Fruit fly (Drosophila melanogaster) whole organism, pupa: ENCODE data around the gene CG7432.

Source experiments
- CG10348 ChIP-seq: fragments of 200-800 bp; sonication (Bioruptor generic); IDR thresholded peaks from 2 replicates; pipeline ENCODE4 v1.3.6; 2022; ENCODE audit warnings: missing biosample characterization, missing genetic modification characterization
- CG12605 ChIP-seq: fragments of 200-800 bp; sonication (Bioruptor generic); IDR thresholded peaks from 2 replicates; pipeline ENCODE4 v1.3.6; 2022; ENCODE audit warnings: missing biosample characterization, missing genetic modification characterization
- CG13204 ChIP-seq: fragments of 200-800 bp; sonication (Bioruptor generic); optimal IDR thresholded peaks from 2 replicates; lab custom pipeline; 2018; ENCODE audit warnings: missing biosample characterization, mild to moderate bottlenecking, missing genetic modification characterization, moderate library complexity
- CG14655 ChIP-seq: fragments of 200-800 bp; sonication (Bioruptor generic); optimal IDR thresholded peaks from 3 replicates; lab custom pipeline; 2017; ENCODE audit warnings: mild to moderate bottlenecking, missing biosample characterization, missing genetic modification reagents, missing genetic modification characterization
- CG15710 ChIP-seq: fragments of 200-800 bp; sonication (Bioruptor generic); optimal IDR thresholded peaks from 2 replicates; lab custom pipeline; 2018; ENCODE audit warnings: missing biosample characterization, mild to moderate bottlenecking, missing genetic modification characterization, moderate library complexity
- CG17806 ChIP-seq: fragments of 200-800 bp; sonication (Bioruptor generic); optimal IDR thresholded peaks from 2 replicates; lab custom pipeline; 2018; ENCODE audit warnings: missing biosample characterization, mild to moderate bottlenecking, missing genetic modification characterization, moderate library complexity
- CG32121 ChIP-seq: fragments of 200-800 bp; sonication (Bioruptor generic); IDR thresholded peaks from 2 replicates; pipeline ENCODE4 v1.3.6; 2022; ENCODE audit warnings: missing biosample characterization, missing genetic modification characterization
- CG34367 ChIP-seq: fragments of 200-800 bp; sonication (Bioruptor generic); optimal IDR thresholded peaks from 2 replicates; lab custom pipeline; 2018; ENCODE audit warnings: missing biosample characterization, mild to moderate bottlenecking, missing genetic modification characterization
- CG4496 ChIP-seq: fragments of 200-800 bp; sonication (Bioruptor generic); IDR thresholded peaks from 3 replicates; pipeline ENCODE4 v1.3.6; 2022; ENCODE audit warnings: missing biosample characterization, missing genetic modification characterization
- CG8159 ChIP-seq: fragments of 200-800 bp; sonication (Bioruptor generic); optimal IDR thresholded peaks from 3 replicates; lab custom pipeline; 2018; ENCODE audit warnings: missing biosample characterization, mild to moderate bottlenecking, missing genetic modification characterization, moderate library complexity
- CG8301 ChIP-seq: fragments of 200-800 bp; sonication (Bioruptor generic); optimal IDR thresholded peaks from 2 replicates; lab custom pipeline; 2018; ENCODE audit warnings: missing biosample characterization, mild to moderate bottlenecking, missing genetic modification characterization
- CG9948 ChIP-seq: fragments of 200-800 bp; sonication (Bioruptor generic); optimal IDR thresholded peaks from 2 replicates; lab custom pipeline; 2018; ENCODE audit warnings: missing biosample characterization, mild to moderate bottlenecking, missing genetic modification characterization, moderate library complexity
- D1 ChIP-seq: fragments of 200-800 bp; sonication (Bioruptor generic); optimal IDR thresholded peaks from 2 replicates; lab custom pipeline; 2018; ENCODE audit warnings: missing biosample characterization, mild to moderate bottlenecking, missing genetic modification characterization, moderate library complexity
- EcR ChIP-seq: fragments of 200-800 bp; sonication (Bioruptor generic); optimal IDR thresholded peaks from 3 replicates; lab custom pipeline; 2019; ENCODE audit warnings: missing biosample characterization, missing genetic modification characterization, mild to moderate bottlenecking, moderate library complexity, missing genetic modification reagents
- Ets98B ChIP-seq: fragments of 200-800 bp; sonication (Bioruptor generic); IDR thresholded peaks from 2 replicates; pipeline ENCODE4 v1.3.6; 2022; ENCODE audit warnings: missing biosample characterization, missing genetic modification characterization
- Pif1A ChIP-seq: fragments of 200-800 bp; sonication (Bioruptor generic); optimal IDR thresholded peaks from 3 replicates; lab custom pipeline; 2016; ENCODE audit warnings: missing biosample characterization, missing genetic modification characterization
- Pif1B ChIP-seq: fragments of 200-800 bp; sonication (Bioruptor generic); optimal IDR thresholded peaks from 3 replicates; lab custom pipeline; 2016; ENCODE audit warnings: missing biosample characterization, missing genetic modification characterization
- Snoo ChIP-seq: fragments of 200-800 bp; sonication (Bioruptor generic); optimal IDR thresholded peaks from 3 replicates; lab custom pipeline; 2017; ENCODE audit warnings: missing biosample characterization, mild to moderate bottlenecking, missing genetic modification characterization, inconsistent platforms
- fd96Ca ChIP-seq: fragments of 200-800 bp; sonication (Bioruptor generic); IDR thresholded peaks from 3 replicates; pipeline ENCODE4 v1.3.6; 2022; ENCODE audit warnings: missing biosample characterization, missing genetic modification characterization
- gl ChIP-seq: fragments of 200-800 bp; sonication (Bioruptor generic); optimal IDR thresholded peaks from 2 replicates; lab custom pipeline; 2018; ENCODE audit warnings: missing biosample characterization, mild to moderate bottlenecking, missing genetic modification characterization
- rn ChIP-seq: fragments of 200-800 bp; sonication (Bioruptor generic); IDR thresholded peaks from 2 replicates; pipeline ENCODE4 v1.3.6; 2022; ENCODE audit warnings: missing biosample characterization, missing genetic modification characterization

The CG7432 gene

DNA sequence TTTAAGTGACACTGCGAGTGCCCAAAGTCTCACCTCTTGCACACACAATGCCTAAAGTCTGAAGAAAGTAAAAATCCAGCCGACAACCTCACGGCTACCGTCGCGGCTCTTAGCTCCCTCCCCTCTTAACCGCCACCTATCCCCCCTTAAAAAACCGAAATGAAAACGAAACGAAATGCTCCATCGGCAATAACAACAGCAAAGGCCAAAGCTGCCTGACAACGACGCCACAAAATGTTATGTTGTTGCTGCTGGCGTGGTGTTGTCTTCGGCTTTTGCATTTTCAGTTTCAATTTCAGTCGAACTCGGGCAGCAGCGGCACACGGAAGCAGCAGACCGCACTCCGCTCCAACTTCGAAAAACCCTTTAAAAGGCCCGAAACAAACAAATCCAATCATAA, at the start of gene CG7432:
CG7432 (plus strand) TSS at position 295 of the 400 bp plus-strand sequence.
- TF ChIP-seq CG8159 (tag; lab: Kevin White, UChicago) (no peak), CG10348 (no peak), CG4496 (GFP tag; lab: Robert Waterston, UW) (no peak), Pif1A (GFP tag; lab: Kevin White, UChicago) (no peak), EcR (GFP tag; lab: Kevin White, UChicago) (no peak), CG8301 (tag; lab: Kevin White, UChicago) (no peak), CG14655 (GFP tag; lab: Kevin White, UChicago) (no peak), Ets98B (no peak), CG17806 (tag; lab: Kevin White, UChicago) (no peak), CG13204 (GFP tag; lab: Kevin White, UChicago) (no peak), CG9948 (tag; lab: Kevin White, UChicago) (no peak), Snoo (tag; lab: Kevin White, UChicago) (no peak), CG15710 (tag; lab: Kevin White, UChicago) (no peak), CG34367 (no peak), D1 (tag; lab: Kevin White, UChicago) (no peak), rn (GFP tag; lab: Robert Waterston, UW) (no peak)
- TF ChIP-seq, all 21 proteins: peak for 0

- TF ChIP-seq D1 (tag; lab: Kevin White, UChicago): no peak
- 0 out of 3 replicates have a peak, but pooled peaks have one; percentile 43 for TF ChIP-seq CG4496 (GFP tag; lab: Robert Waterston, UW)
- no peak for TF ChIP-seq CG17806 (tag; lab: Kevin White, UChicago)
- no peak for TF ChIP-seq Ets98B
Observed at dm6 chr3R:19619908-19620307, 44.9 kb upstream of the CG7432 start.

dm6 chr3R:19620953-19621352, 43.9 kb upstream of the CG7432 start:
- TF ChIP-seq fd96Ca (GFP tag; lab: Robert Waterston, UW) (no peak), CG9948 (tag; lab: Kevin White, UChicago) (no peak), CG12605 (GFP tag; lab: Robert Waterston, UW) (no peak), CG4496 (GFP tag; lab: Robert Waterston, UW) (no peak), EcR (GFP tag; lab: Kevin White, UChicago) (no peak), CG15710 (tag; lab: Kevin White, UChicago) (no peak), D1 (tag; lab: Kevin White, UChicago) (no peak), Snoo (tag; lab: Kevin White, UChicago) (no peak)
- TF ChIP-seq, all 21 proteins: peak for 0

DNA sequence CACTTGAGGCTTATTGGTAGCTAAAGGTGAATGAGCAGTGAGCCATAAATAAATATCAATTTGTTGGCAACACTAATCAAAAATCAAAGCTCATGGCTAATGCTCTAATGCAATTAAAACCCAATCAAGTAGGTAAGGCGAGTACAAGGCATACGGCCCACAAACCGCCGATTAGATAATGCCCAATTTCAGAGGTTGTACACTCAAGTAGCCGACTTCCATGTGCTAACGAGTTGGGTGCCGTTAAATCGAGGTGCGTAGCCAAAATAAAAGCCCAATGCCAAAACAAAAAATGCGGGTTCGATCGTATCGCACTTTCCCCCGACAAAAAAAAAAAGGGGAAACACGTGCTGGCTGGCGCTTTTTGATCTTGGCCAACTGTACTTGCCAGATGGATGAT, 42.8 kb upstream of the CG7432 start:
- TF ChIP-seq EcR (GFP tag; lab: Kevin White, UChicago) (no peak), CG4496 (GFP tag; lab: Robert Waterston, UW) (no peak), D1 (tag; lab: Kevin White, UChicago) (no peak), CG17806 (tag; lab: Kevin White, UChicago) (no peak), CG15710 (tag; lab: Kevin White, UChicago) (no peak), CG34367 (no peak), CG12605 (GFP tag; lab: Robert Waterston, UW) (no peak), CG9948 (tag; lab: Kevin White, UChicago) (no peak), gl (no peak), CG32121 (no peak), rn (GFP tag; lab: Robert Waterston, UW) (no peak), Pif1A (GFP tag; lab: Kevin White, UChicago) (no peak)

dm6 chr3R:19623606-19624005, 41.2 kb upstream of the CG7432 start:
- peak; percentile 80 for TF ChIP-seq Pif1A (GFP tag; lab: Kevin White, UChicago)
- TF ChIP-seq rn (GFP tag; lab: Robert Waterston, UW): peak; percentile 44; the same call in 1 of the 2 replicates
- peak; percentile 65 for TF ChIP-seq CG15710 (tag; lab: Kevin White, UChicago)
- no peak for TF ChIP-seq D1 (tag; lab: Kevin White, UChicago)
- TF ChIP-seq Ets98B: peak; percentile 65
- no peak for TF ChIP-seq gl
- TF ChIP-seq CG17806 (tag; lab: Kevin White, UChicago): peak; percentile 57
- no peak for TF ChIP-seq CG10348
- peak; percentile 76 for TF ChIP-seq CG14655 (GFP tag; lab: Kevin White, UChicago)
- TF ChIP-seq CG8301 (tag; lab: Kevin White, UChicago): peak; percentile 68
- peak; percentile 62 for TF ChIP-seq Snoo (tag; lab: Kevin White, UChicago)
- peak; percentile 55 for TF ChIP-seq CG32121
- peak; percentile 6 for TF ChIP-seq CG13204 (GFP tag; lab: Kevin White, UChicago)
- TF ChIP-seq CG12605 (GFP tag; lab: Robert Waterston, UW): peak; percentile 51; the same call in 1 of the 2 replicates
- peak; percentile 57 for TF ChIP-seq CG34367
- TF ChIP-seq CG8159 (tag; lab: Kevin White, UChicago): peak; percentile 67
- peak; percentile 57 for TF ChIP-seq Pif1B (GFP tag; lab: Kevin White, UChicago)
- peak; percentile 76 for TF ChIP-seq CG4496 (GFP tag; lab: Robert Waterston, UW)
- TF ChIP-seq CG9948 (tag; lab: Kevin White, UChicago): peak; percentile 62
- TF ChIP-seq fd96Ca (GFP tag; lab: Robert Waterston, UW): peak; percentile 76
- TF ChIP-seq EcR (GFP tag; lab: Kevin White, UChicago): peak; percentile 61

- 0 out of 3 replicates have a peak, but pooled peaks have one; percentile 19 for TF ChIP-seq CG4496 (GFP tag; lab: Robert Waterston, UW)
- TF ChIP-seq rn (GFP tag; lab: Robert Waterston, UW): no peak
Observed at dm6 chr3R:19624482-19624881, 40.3 kb upstream of the CG7432 start.
